Fruit fly (Drosophila melanogaster): ENCODE measurements around the gene CG3062.
A peak's percentile ranks its signal among the peaks of the same experiment; 100 is the strongest.

DNA sequence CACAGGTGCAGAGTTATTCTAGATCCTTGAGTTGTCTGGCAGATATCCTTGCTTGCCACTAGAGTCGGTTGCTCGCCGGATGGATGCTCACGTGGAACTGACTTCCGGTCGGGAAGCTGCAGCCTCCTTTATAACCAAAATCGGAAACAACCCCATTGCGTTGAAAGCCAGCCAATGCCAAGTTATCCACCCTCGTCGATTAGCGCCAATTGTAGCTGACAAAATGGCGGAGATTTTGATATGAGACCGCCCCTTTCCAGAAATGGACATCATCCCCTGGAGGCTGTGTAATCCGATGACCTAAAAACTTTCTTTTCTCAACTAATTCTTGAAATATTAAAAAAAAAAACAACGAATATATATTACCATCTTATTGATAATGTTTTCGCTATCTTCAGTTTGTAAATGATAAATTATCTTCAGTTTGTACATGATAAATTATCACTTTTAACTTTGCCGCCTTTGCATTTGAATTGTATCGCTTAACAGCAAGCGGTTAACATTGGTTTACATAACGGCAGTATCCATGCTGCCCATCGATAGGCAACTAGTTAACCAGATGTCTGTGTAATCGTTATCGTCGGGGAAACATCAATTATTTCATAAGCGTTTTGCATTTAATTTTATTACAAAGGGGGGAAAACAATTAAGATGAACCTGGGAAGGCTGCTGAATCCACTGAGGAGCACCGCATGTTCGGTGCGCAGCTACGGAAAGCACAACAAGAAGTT lies 2.8 kb upstream of the CG3062 start, which contains the start of the genes HLH4C and mRpL30:
- TF ChIP-seq MBD-R2 (GFP tag; IDR thresholded peaks at IDR 0.05) (peak; percentile 29; the same call in 1 of the 2 replicates), Dfd (GFP tag; optimal IDR thresholded peaks at IDR 0.05) (no peak), HmgD (GFP tag; optimal IDR thresholded peaks at IDR 0.05) (no peak), CG4424 (GFP tag; optimal IDR thresholded peaks at IDR 0.05) (no peak), MESR4 (GFP tag; optimal IDR thresholded peaks at IDR 0.05) (peak; percentile 62)

Measured in whole organism, embryonic.